Worm (Caenorhabditis elegans) whole organism, young adult: ENCODE data around the gene oac-55.

Experiments used
- B0035.1 ChIP-seq: sonication (generic microtip); optimal IDR thresholded peaks from 2 replicates; lab custom pipeline; 2016; ENCODE audit warnings: missing genetic modification characterization, mild to moderate bottlenecking, missing compliant biosample characterization, missing genotype, missing genetic modification reagents
- F10E7.11 ChIP-seq: sonication (generic microtip); optimal IDR thresholded peaks from 2 replicates; lab custom pipeline; 2017; ENCODE audit warnings: mild to moderate bottlenecking, missing genetic modification characterization, moderate library complexity, missing compliant biosample characterization
- F57C9.4 ChIP-seq: sonication (generic microtip); optimal IDR thresholded peaks from 2 replicates; lab custom pipeline; 2017; ENCODE audit warnings: mild to moderate bottlenecking, missing genetic modification characterization, missing compliant biosample characterization
- Y53F4B.3 ChIP-seq: fragments of 200-800 bp; sonication (Bioruptor generic); IDR thresholded peaks from 2 replicates; pipeline ENCODE4 v1.3.6; 2022; ENCODE audit warnings: missing genetic modification reagents, missing genetic modification characterization, missing compliant biosample characterization
- Y53G8AR.9 ChIP-seq: fragments of 200-800 bp; sonication (Bioruptor generic); conservative IDR thresholded peaks from 2 replicates; pipeline ENCODE4 v1.3.6; 2022; ENCODE audit warnings: missing genetic modification reagents, missing genetic modification characterization, missing compliant biosample characterization
- akir-1 ChIP-seq: fragments of 200-800 bp; sonication (Bioruptor generic); optimal IDR thresholded peaks from 2 replicates; lab custom pipeline; 2018; ENCODE audit warnings: mild to moderate bottlenecking, missing genetic modification characterization, moderate library complexity, missing compliant biosample characterization
- atf-7 ChIP-seq: sonication (generic microtip); optimal IDR thresholded peaks from 2 replicates; lab custom pipeline; 2017; ENCODE audit warnings: mild to moderate bottlenecking, missing genetic modification characterization, missing compliant biosample characterization
- cebp-1 ChIP-seq, 2 experiments: fragments of 200-800 bp in 1 of 2; sonication (Bioruptor generic) in 1 of 2; sonication (generic microtip) in 1 of 2; IDR thresholded peaks in 1 of 2; optimal IDR thresholded peaks in 1 of 2; 2 replicates each; pipeline versions ENCODE4 v1.3.6 to Lab custom; 2017 to 2022; ENCODE audit warnings: missing compliant biosample characterization in 2 of 2, missing genetic modification characterization in 2 of 2, mild to moderate bottlenecking in 1 of 2, missing genetic modification reagents in 1 of 2, moderate library complexity in 1 of 2
- ceh-91 ChIP-seq: fragments of 200-800 bp; sonication (Bioruptor generic); IDR thresholded peaks from 2 replicates; pipeline ENCODE4 v1.3.6; 2022; ENCODE audit warnings: missing genetic modification reagents, missing genetic modification characterization, missing compliant biosample characterization
- dox-1 ChIP-seq: fragments of 200-800 bp; sonication (Bioruptor generic); IDR thresholded peaks from 2 replicates; pipeline ENCODE4 v1.3.6; 2022; ENCODE audit warnings: missing genetic modification reagents, missing genetic modification characterization, missing compliant biosample characterization
- egl-44 ChIP-seq: fragments of 200-800 bp; sonication (Bioruptor generic); IDR thresholded peaks from 2 replicates; pipeline ENCODE4 v1.3.6; 2022; ENCODE audit warnings: missing genetic modification reagents, missing genetic modification characterization, missing compliant biosample characterization
- fkh-3 ChIP-seq: sonication (generic microtip); optimal IDR thresholded peaks from 2 replicates; lab custom pipeline; 2016; ENCODE audit warnings: mild to moderate bottlenecking, missing genetic modification characterization, missing compliant biosample characterization
- hlh-26 ChIP-seq: fragments of 200-800 bp; sonication (Bioruptor generic); conservative IDR thresholded peaks from 2 replicates; pipeline ENCODE4 v1.3.6; 2022; ENCODE audit warnings: missing genetic modification reagents, missing genetic modification characterization, missing compliant biosample characterization
- hmg-1.2 ChIP-seq: fragments of 200-800 bp; sonication (Bioruptor generic); IDR thresholded peaks from 2 replicates; pipeline ENCODE4 v1.3.6; 2022; ENCODE audit warnings: missing genetic modification reagents, missing genetic modification characterization, missing compliant biosample characterization
- hmg-20 ChIP-seq: fragments of 200-800 bp; sonication (Bioruptor generic); IDR thresholded peaks from 2 replicates; pipeline ENCODE4 v1.3.6; 2022; ENCODE audit warnings: missing genetic modification reagents, missing genetic modification characterization, missing compliant biosample characterization
- hrde-1 ChIP-seq: sonication (generic microtip); optimal IDR thresholded peaks from 2 replicates; lab custom pipeline; 2016; ENCODE audit warnings: missing genetic modification characterization, mild to moderate bottlenecking, missing compliant biosample characterization, moderate library complexity, missing genotype, missing genetic modification reagents, borderline replicate concordance
- lin-26 ChIP-seq: fragments of 200-800 bp; sonication (Bioruptor generic); IDR thresholded peaks from 2 replicates; pipeline ENCODE4 v1.3.6; 2022; ENCODE audit warnings: missing genetic modification reagents, missing genetic modification characterization, missing compliant biosample characterization
- madf-10 ChIP-seq: sonication (generic microtip); optimal IDR thresholded peaks from 2 replicates; lab custom pipeline; 2016; ENCODE audit warnings: mild to moderate bottlenecking, missing genetic modification characterization, missing compliant biosample characterization
- mcd-1 ChIP-seq: fragments of 200-800 bp; sonication (Bioruptor generic); IDR thresholded peaks from 2 replicates; pipeline ENCODE4 v1.3.6; 2022; ENCODE audit warnings: missing genetic modification reagents, missing genetic modification characterization, missing compliant biosample characterization
- mel-28 ChIP-seq: sonication (generic microtip); optimal IDR thresholded peaks from 2 replicates; lab custom pipeline; 2016; ENCODE audit warnings: borderline replicate concordance, mild to moderate bottlenecking, missing genetic modification characterization, missing compliant biosample characterization
- mes-4 ChIP-seq: sonication (generic microtip); optimal IDR thresholded peaks from 2 replicates; lab custom pipeline; 2016; ENCODE audit warnings: missing genotype, missing genetic modification characterization, missing compliant biosample characterization
- nfya-2 ChIP-seq: fragments of 200-800 bp; sonication (Bioruptor generic); IDR thresholded peaks from 2 replicates; pipeline ENCODE4 v1.3.6; 2022; ENCODE audit warnings: missing genetic modification reagents, missing genetic modification characterization, missing compliant biosample characterization
- nfyb-1 ChIP-seq: fragments of 200-800 bp; sonication (Bioruptor generic); IDR thresholded peaks from 2 replicates; pipeline ENCODE4 v1.3.6; 2022; ENCODE audit warnings: missing genetic modification reagents, missing genetic modification characterization, missing compliant biosample characterization
- nhr-120 ChIP-seq: fragments of 200-800 bp; sonication (Bioruptor generic); IDR thresholded peaks from 2 replicates; pipeline ENCODE4 v1.3.6; 2022; ENCODE audit warnings: missing genetic modification characterization, missing compliant biosample characterization
- nhr-27 ChIP-seq: fragments of 200-800 bp; sonication (Bioruptor generic); optimal IDR thresholded peaks from 2 replicates; lab custom pipeline; 2018; ENCODE audit warnings: mild to moderate bottlenecking, missing genetic modification characterization, moderate library complexity, missing compliant biosample characterization
- nhr-90 ChIP-seq: sonication (generic microtip); optimal IDR thresholded peaks from 2 replicates; lab custom pipeline; 2016; ENCODE audit warnings: missing genotype, mild to moderate bottlenecking, missing genetic modification characterization, missing compliant biosample characterization
- pbrm-1 ChIP-seq: fragments of 200-800 bp; sonication (Bioruptor generic); IDR thresholded peaks from 2 replicates; pipeline ENCODE4 v1.3.6; 2022; ENCODE audit warnings: missing genetic modification reagents, missing genetic modification characterization, missing compliant biosample characterization
- repo-1 ChIP-seq: sonication (generic microtip); optimal IDR thresholded peaks from 2 replicates; lab custom pipeline; 2017; ENCODE audit warnings: mild to moderate bottlenecking, missing genetic modification characterization, missing compliant biosample characterization
- sdz-38 ChIP-seq: sonication (generic microtip); optimal IDR thresholded peaks from 2 replicates; lab custom pipeline; 2016; ENCODE audit warnings: missing genotype, missing genetic modification characterization, missing compliant biosample characterization
- snpc-3.4 ChIP-seq: sonication (generic microtip); optimal IDR thresholded peaks from 2 replicates; lab custom pipeline; 2017; ENCODE audit warnings: missing genetic modification characterization, mild to moderate bottlenecking, missing compliant biosample characterization, antibody characterized with exemption, moderate library complexity, missing genotype, missing genetic modification reagents
- snpc-4 ChIP-seq, 5 experiments: fragments of 150-350 bp in 1 of 5; sonication (generic microtip) in 4 of 5; optimal IDR thresholded peaks; 2 replicates each; lab custom pipeline; 2014 to 2018; ENCODE audit warnings: missing genetic modification characterization in 5 of 5, missing biosample characterization in 3 of 5, antibody characterized with exemption in 2 of 5, mild to moderate bottlenecking in 2 of 5, missing compliant biosample characterization in 2 of 5, missing genotype in 2 of 5, moderate library complexity in 2 of 5, missing genetic modification reagents in 1 of 5
- tlf-1 ChIP-seq: fragments of 200-800 bp; sonication (Bioruptor generic); optimal IDR thresholded peaks from 2 replicates; lab custom pipeline; 2018; ENCODE audit warnings: mild to moderate bottlenecking, missing genetic modification characterization, missing compliant biosample characterization
- ztf-22 ChIP-seq: fragments of 200-800 bp; sonication (Bioruptor generic); optimal IDR thresholded peaks from 2 replicates; lab custom pipeline; 2018; ENCODE audit warnings: mild to moderate bottlenecking, missing genetic modification characterization, moderate library complexity, missing compliant biosample characterization
- ztf-6 ChIP-seq: fragments of 200-800 bp; sonication (Bioruptor generic); IDR thresholded peaks from 2 replicates; pipeline ENCODE4 v1.3.6; 2022; ENCODE audit warnings: missing genetic modification reagents, missing genetic modification characterization, missing compliant biosample characterization

The oac-55 gene

ce11 chrV:3805499-3805898, 44.6 kb downstream of the oac-55 start, which contains the start of gene R08F11.4:
Gene R08F11.4 (minus strand): TSS chrV:3805527.
- TF ChIP-seq nhr-120 (GFP tag; lab: Robert Waterston, UW) (no peak), madf-10 (tag; lab: Kevin White, UChicago) (no peak), hlh-26 (GFP tag; lab: Robert Waterston, UW) (no peak), F10E7.11 (no peak), lin-26 (GFP tag; lab: Robert Waterston, UW) (no peak), hrde-1 (tag; lab: Kevin White, UChicago) (no peak), fkh-3 (no peak), mes-4 (tag; lab: Kevin White, UChicago) (no peak), Y53F4B.3 (GFP tag; lab: Robert Waterston, UW) (no peak), cebp-1 (GFP tag; IDR thresholded peaks at IDR 0.05; lab: Robert Waterston, UW) (no peak), cebp-1 (tag; optimal IDR thresholded peaks at IDR 0.05; lab: Kevin White, UChicago) (no peak), snpc-3.4 (tag; lab: Kevin White, UChicago) (no peak), ceh-91 (GFP tag; lab: Robert Waterston, UW) (no peak), mel-28 (tag; lab: Kevin White, UChicago) (no peak)

- TF ChIP-seq hmg-1.2 (GFP tag; lab: Robert Waterston, UW) = no peak
- no peak for TF ChIP-seq nfyb-1 (GFP tag; lab: Robert Waterston, UW)
- TF ChIP-seq nhr-27 = no peak
- no peak for TF ChIP-seq nfya-2 (GFP tag; lab: Robert Waterston, UW)
- TF ChIP-seq dox-1 (GFP tag; lab: Robert Waterston, UW) = no peak
- TF ChIP-seq hmg-20 = no peak
- TF ChIP-seq ztf-6 = no peak
- no peak for TF ChIP-seq snpc-4 (GFP tag; optimal IDR thresholded peaks at IDR 0.05; lab: Kevin White, UChicago)
- TF ChIP-seq snpc-4 (tag; optimal IDR thresholded peaks at IDR 0.05; lab: Kevin White, UChicago) = no peak
- no peak for TF ChIP-seq repo-1 (tag; lab: Kevin White, UChicago)
- TF ChIP-seq cebp-1 (GFP tag; IDR thresholded peaks at IDR 0.05; lab: Robert Waterston, UW) = no peak
- TF ChIP-seq cebp-1 (tag; optimal IDR thresholded peaks at IDR 0.05; lab: Kevin White, UChicago) = no peak
- TF ChIP-seq hlh-26 (GFP tag; lab: Robert Waterston, UW) = no peak
- TF ChIP-seq egl-44 (GFP tag; lab: Robert Waterston, UW) = no peak
- TF ChIP-seq B0035.1 (tag; lab: Kevin White, UChicago) = no peak
- TF ChIP-seq pbrm-1 (GFP tag; lab: Robert Waterston, UW) = no peak
- no peak for TF ChIP-seq akir-1 (GFP tag; lab: Kevin White, UChicago)
These were observed 45.0 kb downstream of the oac-55 start, which contains the start of gene srw-7 for ce11 chrV:3805961-3806360. Gene srw-7 (plus strand): TSS chrV:3806261.

ce11 chrV:3807846-3808245, 46.9 kb downstream of the oac-55 start:
- no peak for TF ChIP-seq Y53G8AR.9 (GFP tag; lab: Robert Waterston, UW)
- no peak for TF ChIP-seq nhr-90 (tag; lab: Kevin White, UChicago)
- no peak for TF ChIP-seq ztf-22 (GFP tag; lab: Kevin White, UChicago)
- TF ChIP-seq atf-7 (tag; lab: Kevin White, UChicago) = no peak
- TF ChIP-seq F57C9.4 (tag; lab: Kevin White, UChicago) = no peak
- TF ChIP-seq B0035.1 (tag; lab: Kevin White, UChicago) = no peak
- TF ChIP-seq mcd-1 (GFP tag; lab: Robert Waterston, UW) = no peak
- TF ChIP-seq tlf-1 (GFP tag; lab: Kevin White, UChicago) = no peak
- TF ChIP-seq sdz-38 = no peak
